Worm (Caenorhabditis elegans) whole organism, L4/young adult: Measurements from ENCODE around the gene trpp-6.

Experiments
- W03F9.2 ChIP-seq: fragments of 150-350 bp; optimal IDR thresholded peaks from 2 replicates; lab custom pipeline; 2014; ENCODE audit warnings: missing biosample characterization, missing genetic modification characterization
- him-1 ChIP-seq: sonication (generic microtip); optimal IDR thresholded peaks from 2 replicates; lab custom pipeline; 2016; ENCODE audit warnings: missing genotype, missing genetic modification reagents, missing genetic modification characterization, missing compliant biosample characterization

DNA sequence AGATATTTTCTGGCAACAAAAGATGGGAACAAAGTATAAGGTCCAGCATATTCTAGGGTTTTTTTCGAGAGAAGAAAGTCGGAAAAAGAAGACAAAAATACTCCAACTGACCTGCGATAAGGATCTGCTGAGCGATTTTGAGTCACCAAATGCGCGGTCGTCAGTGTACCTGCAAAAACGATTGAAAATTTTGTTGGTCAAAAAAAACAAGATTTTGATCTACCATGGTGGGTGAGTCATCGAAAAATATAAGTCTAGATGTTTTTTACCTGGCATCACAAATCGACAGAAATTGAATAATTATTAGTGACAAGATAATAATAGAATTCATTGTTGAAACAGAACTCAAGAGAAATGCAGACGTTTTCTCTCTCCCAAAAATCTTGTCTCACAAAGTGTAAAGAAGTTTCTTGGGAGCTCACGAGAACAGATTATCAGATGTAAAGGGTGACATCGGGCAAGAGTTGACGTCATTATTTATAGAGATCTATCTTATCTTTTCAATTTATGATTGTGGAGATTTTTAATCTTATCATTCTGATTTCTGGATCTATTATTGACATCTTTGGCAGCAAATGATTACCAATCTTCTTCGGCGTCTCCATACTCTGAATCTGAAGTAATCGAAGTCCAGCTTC, 6.3 kb upstream of the trpp-6 start:
- TF ChIP-seq him-1 (tag; lab: Kevin White, UChicago) (no peak), W03F9.2 (no peak)
